Worm (Caenorhabditis elegans): ENCODE results near the gene cTel54X.2.
A peak's percentile ranks its signal among the peaks of the same experiment; 100 is the strongest.

The cTel54X.2 gene

DNA sequence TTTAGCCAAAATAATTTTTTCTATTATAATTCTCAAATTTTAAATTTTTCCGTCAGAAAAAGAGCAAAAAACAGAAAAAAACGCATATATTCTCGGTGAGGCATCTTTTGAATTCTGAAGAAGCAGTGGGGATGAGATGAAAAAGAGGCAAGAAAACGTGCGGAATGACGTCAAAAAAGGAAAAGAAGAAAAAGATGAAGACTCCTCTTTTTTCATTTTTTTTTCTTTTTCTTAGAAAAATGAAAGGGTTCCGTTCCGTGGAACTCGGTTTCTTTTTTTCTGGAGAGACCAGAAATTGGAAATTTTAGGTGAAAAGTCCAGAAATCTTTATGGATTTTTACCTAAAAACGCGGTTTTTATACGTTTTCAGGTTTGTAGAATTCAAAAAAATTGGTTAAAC, 27.3 kb downstream of the cTel54X.2 start:
- TF ChIP-seq mls-2 (tag; optimal IDR thresholded peaks at IDR 0.05): no peak
- no peak for TF ChIP-seq nhr-2 (tag; optimal IDR thresholded peaks at IDR 0.05)
- TF ChIP-seq cnd-1 (tag; optimal IDR thresholded peaks at IDR 0.05): no peak
- TF ChIP-seq snpc-4 (tag; optimal IDR thresholded peaks at IDR 0.05): no peak
- no peak for TF ChIP-seq ceh-43 (GFP tag; optimal IDR thresholded peaks at IDR 0.05)
- no peak for TF ChIP-seq sptf-1 (tag; optimal IDR thresholded peaks at IDR 0.05)
- TF ChIP-seq unc-120 (tag; optimal IDR thresholded peaks at IDR 0.05; ENCODE audit: poor library complexity, severe bottlenecking): no peak
- TF ChIP-seq nhr-12 (tag; optimal IDR thresholded peaks at IDR 0.05): no peak
- TF ChIP-seq ceh-83 (GFP tag; optimal IDR thresholded peaks at IDR 0.05): no peak
- TF ChIP-seq mep-1 (tag; optimal IDR thresholded peaks at IDR 0.05): no peak
- TF ChIP-seq blmp-1 (tag; optimal IDR thresholded peaks at IDR 0.05): no peak
- no peak for TF ChIP-seq ceh-39 (tag; optimal IDR thresholded peaks at IDR 0.05)
- TF ChIP-seq unc-62 (GFP tag; optimal IDR thresholded peaks at IDR 0.05): no peak

DNA sequence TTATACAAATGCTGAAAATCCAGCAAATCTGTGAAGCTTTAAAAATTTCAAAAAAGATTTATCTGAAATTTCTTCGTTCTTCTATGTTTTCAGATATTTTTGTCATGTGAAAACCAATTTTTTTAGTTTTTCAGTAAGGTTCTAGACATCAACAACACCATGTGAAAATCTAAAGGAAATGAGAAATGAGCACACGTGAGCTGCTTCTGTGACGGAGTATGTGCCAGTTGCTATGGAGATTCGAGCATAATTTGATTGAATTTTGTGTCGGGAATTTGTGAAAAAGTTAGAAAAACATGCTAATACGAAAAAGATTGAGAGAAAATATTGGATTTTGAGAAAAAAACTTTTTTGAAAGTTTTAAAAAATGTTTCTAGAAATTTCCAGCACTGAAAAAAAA, 28.5 kb downstream of the cTel54X.2 start:
- TF ChIP-seq mls-2 (tag; optimal IDR thresholded peaks at IDR 0.05): no peak

DNA sequence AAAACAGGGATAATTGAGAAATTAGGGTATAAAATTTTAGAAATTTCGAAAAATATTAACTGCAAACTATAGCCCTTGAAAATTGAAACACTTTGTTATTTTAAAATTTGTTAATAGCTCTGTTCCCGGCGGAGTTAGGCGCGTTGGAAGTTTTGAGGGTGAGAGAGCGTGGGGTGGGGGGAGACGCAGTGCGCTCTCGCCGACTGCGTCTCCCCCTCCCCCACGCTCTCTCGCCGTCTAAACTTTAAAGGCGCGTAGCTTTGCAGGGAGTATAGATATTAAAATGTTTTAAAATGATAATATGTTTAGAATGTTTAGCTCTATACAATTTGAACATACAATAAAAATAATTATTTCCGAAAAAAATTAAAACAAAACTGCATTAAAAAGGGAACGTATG, 30.2 kb downstream of the cTel54X.2 start:
- TF ChIP-seq elt-1 (tag; optimal IDR thresholded peaks at IDR 0.05; ENCODE audit: borderline replicate concordance, insufficient read depth): no peak
- TF ChIP-seq mls-2 (tag; optimal IDR thresholded peaks at IDR 0.05): no peak
- no peak for TF ChIP-seq flh-1 (GFP tag; optimal IDR thresholded peaks at IDR 0.05)
- no peak for TF ChIP-seq ceh-39 (tag; optimal IDR thresholded peaks at IDR 0.05)
- TF ChIP-seq ceh-43 (GFP tag; optimal IDR thresholded peaks at IDR 0.05): no peak
- no peak for TF ChIP-seq ceh-83 (GFP tag; optimal IDR thresholded peaks at IDR 0.05)
- no peak for TF ChIP-seq nhr-237 (tag; optimal IDR thresholded peaks at IDR 0.05)
- no peak for TF ChIP-seq snpc-4 (tag; optimal IDR thresholded peaks at IDR 0.05)
- no peak for TF ChIP-seq unc-62 (GFP tag; optimal IDR thresholded peaks at IDR 0.05)
- TF ChIP-seq tbx-8 (GFP tag; optimal IDR thresholded peaks at IDR 0.05): no peak
- no peak for TF ChIP-seq cnd-1 (tag; optimal IDR thresholded peaks at IDR 0.05)
- TF ChIP-seq nhr-12 (tag; optimal IDR thresholded peaks at IDR 0.05): no peak
- no peak for TF ChIP-seq zip-8 (tag; optimal IDR thresholded peaks at IDR 0.05)
- no peak for TF ChIP-seq mab-5 (tag; optimal IDR thresholded peaks at IDR 0.05)
- no peak for TF ChIP-seq bed-3 (GFP tag; optimal IDR thresholded peaks at IDR 0.05)
- no peak for TF ChIP-seq drap-1 (GFP tag; optimal IDR thresholded peaks at IDR 0.05)
- no peak for TF ChIP-seq lin-13 (tag; optimal IDR thresholded peaks at IDR 0.05)
- no peak for TF ChIP-seq ztf-11 (tag; optimal IDR thresholded peaks at IDR 0.05)

DNA sequence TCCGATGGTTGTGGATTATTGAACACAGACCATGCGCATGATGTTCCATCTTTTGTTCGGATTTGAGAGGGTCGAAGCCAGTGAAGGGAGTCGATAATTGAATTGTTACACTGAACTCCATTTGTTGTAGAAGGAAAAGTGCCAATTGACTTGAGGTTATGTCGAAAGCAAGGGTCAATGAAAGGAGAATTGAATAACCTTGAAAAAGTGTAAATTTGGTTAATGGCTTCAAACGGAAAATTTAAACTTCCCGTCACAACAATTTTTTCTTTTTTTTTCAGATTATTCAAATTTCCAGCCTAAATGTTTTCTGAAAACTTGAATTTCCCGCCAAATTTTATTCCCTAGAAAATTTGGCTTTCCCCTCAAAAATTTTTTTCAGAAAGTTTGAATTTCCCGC, 35.0 kb downstream of the cTel54X.2 start, which contains the start of gene clp-10:
clp-10 (minus strand) TSS at position 101 of the 400 bp plus-strand sequence.
- TF ChIP-seq M03D4.4 (tag; optimal IDR thresholded peaks at IDR 0.05) (no peak), drap-1 (GFP tag; optimal IDR thresholded peaks at IDR 0.05) (no peak), cnd-1 (tag; optimal IDR thresholded peaks at IDR 0.05) (no peak), elt-1 (tag; optimal IDR thresholded peaks at IDR 0.05; ENCODE audit: borderline replicate concordance, insufficient read depth) (no peak), nhr-28 (tag; optimal IDR thresholded peaks at IDR 0.05) (no peak), nhr-237 (tag; optimal IDR thresholded peaks at IDR 0.05) (no peak)

DNA sequence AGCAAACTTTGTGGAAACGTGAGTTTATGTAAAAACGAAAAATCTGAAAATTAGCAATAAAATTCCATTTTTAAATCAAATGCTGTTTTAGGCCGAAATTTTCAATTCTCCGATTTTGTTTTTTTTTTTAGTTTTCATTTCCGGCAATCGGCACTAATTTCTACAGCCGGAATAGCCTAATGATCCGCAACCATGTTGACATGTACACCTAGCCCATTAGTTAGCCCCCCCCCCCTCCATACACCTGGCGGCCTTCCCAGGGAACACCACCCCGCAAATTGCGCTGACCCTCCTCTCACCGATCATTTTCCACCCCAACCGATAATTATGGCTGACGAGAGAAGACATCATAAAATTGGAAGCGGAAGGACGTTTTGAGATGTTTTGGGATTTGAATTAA, 36.4 kb downstream of the cTel54X.2 start:
- TF ChIP-seq mls-2 (tag; optimal IDR thresholded peaks at IDR 0.05) (peak; percentile 42), ham-2 (GFP tag; optimal IDR thresholded peaks at IDR 0.05) (peak; percentile 85), elt-1 (tag; optimal IDR thresholded peaks at IDR 0.05; ENCODE audit: borderline replicate concordance, insufficient read depth) (no peak), nhr-2 (tag; optimal IDR thresholded peaks at IDR 0.05) (peak; percentile 59), ceh-43 (GFP tag; optimal IDR thresholded peaks at IDR 0.05) (peak; percentile 77)

DNA sequence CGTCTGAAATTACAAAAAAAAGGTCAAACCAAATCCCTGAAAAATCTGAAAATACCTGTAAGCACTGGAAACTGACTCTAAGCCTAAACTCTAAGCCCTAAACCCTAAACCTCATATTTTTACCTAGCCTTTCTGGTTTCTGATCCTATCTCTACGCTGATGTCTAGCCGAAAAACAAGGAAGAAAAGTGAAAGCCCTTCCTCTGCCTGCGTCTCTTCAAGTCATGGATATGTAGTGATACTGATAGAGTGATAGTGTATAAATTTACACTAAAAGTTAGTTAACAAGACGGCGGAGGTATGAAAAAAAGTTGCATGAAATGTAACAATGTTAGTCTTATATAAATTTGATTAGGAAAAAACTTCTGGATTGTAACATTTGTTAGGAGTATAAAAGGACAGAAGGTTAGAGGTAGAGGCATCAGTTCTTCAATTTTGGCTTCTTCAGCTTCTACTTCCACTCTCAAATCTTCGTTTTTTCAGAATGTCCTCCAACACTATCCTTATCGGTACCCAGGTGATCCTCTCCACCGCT, 37.6 kb downstream of the cTel54X.2 start, which contains the start of gene col-88:
col-88 (plus strand) TSS at position 484 of the 534 bp plus-strand sequence.
- TF ChIP-seq tbx-8 (GFP tag; optimal IDR thresholded peaks at IDR 0.05) (no peak), blmp-1 (tag; optimal IDR thresholded peaks at IDR 0.05) (peak; percentile 9)

DNA sequence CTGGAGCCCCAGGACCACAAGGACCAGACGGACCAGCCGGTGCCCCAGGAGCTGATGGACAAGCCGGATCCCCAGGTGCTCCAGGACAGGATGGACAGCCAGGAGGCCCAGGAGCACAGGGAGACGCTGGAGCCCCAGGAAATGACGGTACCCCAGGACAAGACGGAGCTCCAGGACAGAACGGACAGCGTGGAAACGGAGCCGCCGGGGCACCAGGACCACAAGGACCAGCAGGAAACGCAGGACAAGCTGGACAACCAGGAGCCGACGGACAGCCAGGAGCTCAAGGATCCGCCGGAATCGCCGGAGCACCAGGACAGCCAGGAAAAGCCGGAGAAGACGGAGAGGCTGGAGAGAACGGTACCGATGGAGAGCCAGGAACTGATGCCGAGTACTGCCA, 38.4 kb downstream of the cTel54X.2 start:
- no peak for TF ChIP-seq sptf-1 (tag; optimal IDR thresholded peaks at IDR 0.05)
- TF ChIP-seq unc-39 (tag; optimal IDR thresholded peaks at IDR 0.05): no peak
- no peak for TF ChIP-seq snpc-4 (tag; optimal IDR thresholded peaks at IDR 0.05)
- TF ChIP-seq lin-32 (GFP tag; optimal IDR thresholded peaks at IDR 0.05): no peak
- no peak for TF ChIP-seq flh-1 (GFP tag; optimal IDR thresholded peaks at IDR 0.05)
- TF ChIP-seq tbx-8 (GFP tag; optimal IDR thresholded peaks at IDR 0.05): no peak
- TF ChIP-seq hlh-1 (tag; optimal IDR thresholded peaks at IDR 0.05): no peak
- no peak for TF ChIP-seq lin-13 (tag; optimal IDR thresholded peaks at IDR 0.05)
- no peak for TF ChIP-seq elt-1 (tag; optimal IDR thresholded peaks at IDR 0.05; ENCODE audit: borderline replicate concordance, insufficient read depth)
- TF ChIP-seq ham-2 (GFP tag; optimal IDR thresholded peaks at IDR 0.05): no peak
- TF ChIP-seq unc-62 (GFP tag; optimal IDR thresholded peaks at IDR 0.05): no peak
- TF ChIP-seq ceh-39 (tag; optimal IDR thresholded peaks at IDR 0.05): no peak
- TF ChIP-seq elt-3 (tag; optimal IDR thresholded peaks at IDR 0.05): no peak
